Worm (Caenorhabditis elegans) whole organism, L4 larva: ENCODE results near the gene par-3.

Experiments
- F26F4.8 ChIP-seq: fragments of 200-800 bp; sonication (Bioruptor generic); conservative IDR thresholded peaks from 2 replicates; pipeline ENCODE4 v1.3.6; 2022; ENCODE audit warnings: missing genetic modification characterization, missing compliant biosample characterization
- F44E2.7 ChIP-seq: fragments of 200-800 bp; sonication (Bioruptor generic); IDR thresholded peaks from 2 replicates; pipeline ENCODE4 v2.1.2; 2022; ENCODE audit warnings: missing genetic modification characterization, missing compliant biosample characterization
- F49E8.2 ChIP-seq: sonication (generic microtip); optimal IDR thresholded peaks from 2 replicates; lab custom pipeline; 2016; ENCODE audit warnings: missing compliant biosample characterization, mild to moderate bottlenecking, missing genetic modification characterization, borderline replicate concordance
- T26A8.4 ChIP-seq: fragments of 200-800 bp; sonication (Bioruptor generic); IDR thresholded peaks from 2 replicates; pipeline ENCODE4 v1.3.6; 2022; ENCODE audit warnings: missing genetic modification characterization, missing compliant biosample characterization
- Y5F2A.4 ChIP-seq: fragments of 200-800 bp; sonication (Bioruptor generic); optimal IDR thresholded peaks from 2 replicates; lab custom pipeline; 2018; ENCODE audit warnings: mild to moderate bottlenecking, missing genetic modification characterization, missing compliant biosample characterization
- Y75B8A.6 ChIP-seq: fragments of 200-800 bp; sonication (Bioruptor generic); IDR thresholded peaks from 2 replicates; pipeline ENCODE4 v1.3.6; 2022; ENCODE audit warnings: missing genetic modification reagents, missing genetic modification characterization, missing compliant biosample characterization
- ZK337.2 ChIP-seq: fragments of 200-800 bp; sonication (Bioruptor generic); IDR thresholded peaks from 2 replicates; pipeline ENCODE4 v1.3.6; 2022; ENCODE audit warnings: missing genetic modification reagents, missing genetic modification characterization, missing compliant biosample characterization
- aha-1 ChIP-seq: fragments of 150-350 bp; peaks from one replicate; lab custom pipeline; 2014; ENCODE audit warnings: missing biosample characterization, missing genetic modification characterization
- aly-2 ChIP-seq: sonication (generic microtip); optimal IDR thresholded peaks from 2 replicates; lab custom pipeline; 2018; ENCODE audit warnings: missing biosample characterization, missing genetic modification characterization
- ceh-20 ChIP-seq: fragments of 200-800 bp; sonication (Bioruptor generic); IDR thresholded peaks from 2 replicates; pipeline ENCODE4 v1.3.6; 2022; ENCODE audit warnings: missing genetic modification reagents, missing genetic modification characterization, missing compliant biosample characterization
- ceh-28 ChIP-seq: fragments of 150-350 bp; optimal IDR thresholded peaks from 2 replicates; lab custom pipeline; 2014; ENCODE audit warnings: missing biosample characterization, missing genetic modification reagents, missing genetic modification characterization
- ceh-62 ChIP-seq: sonication (generic microtip); optimal IDR thresholded peaks from 2 replicates; lab custom pipeline; 2017; ENCODE audit warnings: missing biosample characterization, missing genetic modification characterization
- daf-16 ChIP-seq, 3 experiments: sonication (generic microtip); optimal IDR thresholded peaks; 2 replicates each; lab custom pipeline; 2016 to 2017; ENCODE audit warnings: missing genetic modification characterization in 3 of 3, missing genetic modification reagents in 3 of 3, mild to moderate bottlenecking in 2 of 3, missing compliant biosample characterization in 2 of 3, missing biosample characterization in 1 of 3, moderate library complexity in 1 of 3
- daf-19 ChIP-seq: fragments of 200-800 bp; sonication (Bioruptor generic); conservative IDR thresholded peaks from 2 replicates; pipeline ENCODE4 v1.3.6; 2022; ENCODE audit warnings: missing genetic modification characterization, missing compliant biosample characterization
- daf-8 ChIP-seq: fragments of 200-800 bp; sonication (Bioruptor generic); IDR thresholded peaks from 2 replicates; pipeline ENCODE4 v1.3.6; 2022; ENCODE audit warnings: missing genetic modification characterization, missing compliant biosample characterization
- dmd-6 ChIP-seq: fragments of 200-800 bp; sonication (Bioruptor generic); IDR thresholded peaks from 2 replicates; pipeline ENCODE4 v1.3.6; 2022; ENCODE audit warnings: missing genetic modification reagents, missing genetic modification characterization, missing compliant biosample characterization
- dmd-8 ChIP-seq: fragments of 200-800 bp; sonication (Bioruptor generic); IDR thresholded peaks from 2 replicates; pipeline ENCODE4 v1.3.6; 2022; ENCODE audit warnings: missing genetic modification characterization, missing compliant biosample characterization
- hlh-11 ChIP-seq: fragments of 200-800 bp; sonication (Bioruptor generic); optimal IDR thresholded peaks from 2 replicates; lab custom pipeline; 2018; ENCODE audit warnings: mild to moderate bottlenecking, missing genetic modification characterization, missing compliant biosample characterization
- hlh-30 ChIP-seq: sonication (generic microtip); optimal IDR thresholded peaks from 2 replicates; lab custom pipeline; 2017; ENCODE audit warnings: antibody characterized with exemption, mild to moderate bottlenecking, missing genetic modification characterization, missing compliant biosample characterization; ENCODE audit not compliant: insufficient read depth
- lin-15B ChIP-seq: fragments of 150-350 bp; sonication (generic microtip); optimal IDR thresholded peaks from 3 replicates; lab custom pipeline; 2014; ENCODE audit warnings: missing biosample characterization, missing genetic modification characterization
- lsy-2 ChIP-seq, 2 experiments: fragments of 150-350 bp in 1 of 2; sonication (generic microtip) in 1 of 2; optimal IDR thresholded peaks; 2 replicates each; lab custom pipeline; 2014 to 2017; ENCODE audit warnings: missing biosample characterization in 2 of 2, missing genetic modification characterization in 2 of 2
- mdl-1 ChIP-seq, 2 experiments: fragments of 150-350 bp in 1 of 2; sonication (generic microtip) in 1 of 2; optimal IDR thresholded peaks; 2 replicates each; lab custom pipeline; 2014 to 2017; ENCODE audit warnings: missing biosample characterization in 2 of 2, missing genetic modification characterization in 2 of 2
- mes-2 ChIP-seq: sonication (generic microtip); optimal IDR thresholded peaks from 2 replicates; lab custom pipeline; 2016; ENCODE audit warnings: missing genotype, mild to moderate bottlenecking, missing genetic modification characterization, missing compliant biosample characterization; ENCODE audit not compliant: poor library complexity, severe bottlenecking
- mxl-3 ChIP-seq: fragments of 200-800 bp; sonication (Bioruptor generic); optimal IDR thresholded peaks from 2 replicates; lab custom pipeline; 2018; ENCODE audit warnings: mild to moderate bottlenecking, missing genetic modification characterization, missing compliant biosample characterization
- nhr-102 ChIP-seq: sonication (generic microtip); optimal IDR thresholded peaks from 2 replicates; lab custom pipeline; 2016; ENCODE audit warnings: mild to moderate bottlenecking, missing genetic modification characterization, moderate library complexity, missing compliant biosample characterization
- nhr-11 ChIP-seq: fragments of 150-350 bp; optimal IDR thresholded peaks from 2 replicates; lab custom pipeline; 2014; ENCODE audit warnings: missing biosample characterization, missing genetic modification characterization
- nhr-28 ChIP-seq: fragments of 150-350 bp; optimal IDR thresholded peaks from 2 replicates; lab custom pipeline; 2014; ENCODE audit warnings: missing biosample characterization, missing genetic modification characterization
- pha-4 ChIP-seq, 2 experiments: fragments of 150-350 bp in 1 of 2; fragments of 200-800 bp in 1 of 2; sonication (Bioruptor generic) in 1 of 2; IDR thresholded peaks in 1 of 2; optimal IDR thresholded peaks in 1 of 2; 2 replicates each; pipeline versions ENCODE4 v1.3.6 to Lab custom; 2014 to 2022; ENCODE audit warnings: missing genetic modification characterization in 2 of 2, missing genetic modification reagents in 2 of 2, missing biosample characterization in 1 of 2, missing compliant biosample characterization in 1 of 2
- rbr-2 ChIP-seq: sonication (generic microtip); optimal IDR thresholded peaks from 2 replicates; lab custom pipeline; 2016; ENCODE audit warnings: missing genotype, missing genetic modification characterization, missing compliant biosample characterization
- saeg-2 ChIP-seq: fragments of 200-800 bp; sonication (Bioruptor generic); IDR thresholded peaks from 2 replicates; pipeline ENCODE4 v1.3.6; 2022; ENCODE audit warnings: missing genetic modification reagents, missing genetic modification characterization, missing compliant biosample characterization
- sdz-12 ChIP-seq: fragments of 200-800 bp; sonication (Bioruptor generic); optimal IDR thresholded peaks from 2 replicates; lab custom pipeline; 2018; ENCODE audit warnings: mild to moderate bottlenecking, missing genetic modification characterization, missing compliant biosample characterization
- spr-1 ChIP-seq: sonication (generic microtip); optimal IDR thresholded peaks from 2 replicates; lab custom pipeline; 2016; ENCODE audit warnings: mild to moderate bottlenecking, missing genetic modification characterization, missing compliant biosample characterization
- unc-62 ChIP-seq, 3 experiments: fragments of 150-350 bp in 1 of 3; sonication (generic microtip); optimal IDR thresholded peaks in 2 of 3; peaks in 1 of 3; 1 replicate in 1 of 3; 2 replicates in 2 of 3; lab custom pipeline; 2014 to 2017; ENCODE audit warnings: missing biosample characterization in 3 of 3, missing genetic modification characterization in 3 of 3, missing genetic modification reagents in 3 of 3, missing genotype in 1 of 3
- zip-2 ChIP-seq: fragments of 150-350 bp; optimal IDR thresholded peaks from 2 replicates; lab custom pipeline; 2014; ENCODE audit warnings: missing biosample characterization, missing genetic modification characterization

par-3 gene

ce11 chrIII:5621236-5621635 is 42.8 kb upstream of the par-3 start (continued):
- TF ChIP-seq dmd-6 (GFP tag; lab: Robert Waterston, UW): peak; percentile 62; the same call in 1 of the 2 replicates
- no peak for TF ChIP-seq sdz-12 (GFP tag; lab: Kevin White, UChicago)
- TF ChIP-seq mes-2 (tag; lab: Kevin White, UChicago): peak; percentile 62
- no peak for TF ChIP-seq Y5F2A.4
- TF ChIP-seq ceh-20 (GFP tag; lab: Robert Waterston, UW): no peak
- TF ChIP-seq F49E8.2 (tag; lab: Kevin White, UChicago): no peak
- no peak for TF ChIP-seq T26A8.4 (GFP tag; lab: Robert Waterston, UW)
- TF ChIP-seq ZK337.2 (GFP tag; lab: Robert Waterston, UW): no peak
- TF ChIP-seq aly-2 (tag; lab: Kevin White, UChicago): no peak
- TF ChIP-seq daf-16 (GFP tag; optimal IDR thresholded peaks at IDR 0.05; lab: Kevin White, UChicago): peak in 1 of 2 experiments; percentile 16
- TF ChIP-seq daf-16 (tag; optimal IDR thresholded peaks at IDR 0.05; lab: Kevin White, UChicago): peak; percentile 40
- no peak for TF ChIP-seq pha-4 (GFP tag; IDR thresholded peaks at IDR 0.05; lab: Robert Waterston, UW)
- no peak for TF ChIP-seq pha-4 (tag; optimal IDR thresholded peaks at IDR 0.05; lab: Kevin White, UChicago)
- TF ChIP-seq zip-2: peak; percentile 9
- TF ChIP-seq ceh-28: no peak
- peak; percentile 91 for TF ChIP-seq mxl-3 (GFP tag; lab: Kevin White, UChicago)
- TF ChIP-seq F26F4.8 (GFP tag; lab: Robert Waterston, UW): no peak
- no peak for TF ChIP-seq saeg-2 (GFP tag; lab: Robert Waterston, UW)
- TF ChIP-seq F44E2.7: no peak
- peak; percentile 18 for TF ChIP-seq nhr-102 (tag; lab: Kevin White, UChicago)
- TF ChIP-seq daf-19 (GFP tag; lab: Robert Waterston, UW): no peak
- peak; percentile 78 for TF ChIP-seq rbr-2
- no peak for TF ChIP-seq dmd-8
- TF ChIP-seq daf-8 (GFP tag; lab: Robert Waterston, UW): no peak
- TF ChIP-seq ceh-62 (tag; lab: Kevin White, UChicago): no peak
- TF ChIP-seq spr-1 (tag; lab: Kevin White, UChicago): no peak

DNA sequence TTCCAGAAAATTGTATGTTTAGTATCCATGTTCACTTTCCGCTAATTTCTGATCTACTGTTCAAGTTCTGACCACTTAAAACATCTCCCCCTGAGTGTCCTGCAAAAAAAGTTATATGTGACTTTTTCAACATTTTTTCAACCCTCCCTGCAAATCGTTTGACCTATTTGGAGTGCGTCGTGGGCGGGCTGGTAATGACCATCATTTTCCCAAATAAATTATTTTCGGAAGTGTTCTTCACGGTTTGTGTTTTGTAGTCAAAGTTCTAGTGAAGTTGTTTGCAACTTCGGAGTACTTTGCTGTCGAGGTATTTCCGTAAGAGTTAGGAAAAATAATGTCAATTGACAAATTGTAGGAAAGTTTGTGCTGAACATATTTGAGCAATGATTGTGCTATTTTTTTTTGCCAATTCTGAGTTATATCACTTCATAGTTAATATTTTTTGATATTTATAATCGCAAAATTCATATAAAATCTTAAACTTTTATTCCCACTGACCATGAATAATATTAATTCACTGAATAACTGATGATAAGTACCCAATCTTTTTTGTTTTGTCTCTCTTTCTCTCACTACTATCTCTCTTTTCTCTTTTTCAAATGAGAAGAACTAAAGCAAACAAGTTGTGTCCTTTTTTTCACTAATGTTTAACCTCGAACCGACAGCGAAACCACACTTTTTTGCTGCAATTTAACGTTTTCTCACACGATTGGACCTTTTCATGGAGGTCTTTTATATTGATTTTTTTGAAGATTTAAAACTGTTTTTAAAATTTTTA is 41.6 kb upstream of the par-3 start:
- TF ChIP-seq Y75B8A.6 (GFP tag; lab: Robert Waterston, UW) (no peak), daf-16 (GFP tag; optimal IDR thresholded peaks at IDR 0.05; lab: Kevin White, UChicago) (no peak), daf-16 (tag; optimal IDR thresholded peaks at IDR 0.05; lab: Kevin White, UChicago) (peak; percentile 27), unc-62 (GFP tag; optimal IDR thresholded peaks at IDR 0.05 in 1 of 2; lab: Kevin White, UChicago) (peak in 1 of 2 experiments; percentile 78), unc-62 (tag; optimal IDR thresholded peaks at IDR 0.05; lab: Kevin White, UChicago) (no peak), nhr-28 (tag; lab: Kevin White, UChicago) (peak; percentile 66), aha-1 (tag; lab: Kevin White, UChicago) (peak; percentile 85)

- TF ChIP-seq saeg-2 (GFP tag; lab: Robert Waterston, UW) (no peak), mdl-1 (tag; optimal IDR thresholded peaks at IDR 0.05; lab: Kevin White, UChicago) (peak in 1 of 2 experiments; percentile 58), lin-15B (tag; lab: Kevin White, UChicago) (no peak), daf-16 (GFP tag; optimal IDR thresholded peaks at IDR 0.05; lab: Kevin White, UChicago) (no peak), daf-16 (tag; optimal IDR thresholded peaks at IDR 0.05; lab: Kevin White, UChicago) (peak; percentile 4), hlh-11 (tag; lab: Kevin White, UChicago) (peak; percentile 28), lsy-2 (tag; optimal IDR thresholded peaks at IDR 0.05; lab: Kevin White, UChicago) (peak in 1 of 2 experiments; percentile 39), nhr-11 (peak; percentile 49), hlh-30 (tag; lab: Kevin White, UChicago) (peak; percentile 74)
Measured at ce11 chrIII:5623418-5623817, 40.6 kb upstream of the par-3 start.
